Fruit fly (Drosophila melanogaster): ENCODE data around the gene CG31988.

dm6 chr2L:21189273-21189781 is 13.3 kb downstream of the CG31988 start:
- TF ChIP-seq Sin3A (optimal IDR thresholded peaks at IDR 0.05) (no peak), insv (optimal IDR thresholded peaks at IDR 0.05) (no peak), psq (optimal IDR thresholded peaks at IDR 0.05) (no peak), ttk (optimal IDR thresholded peaks at IDR 0.05) (no peak), Myc (optimal IDR thresholded peaks at IDR 0.05) (no peak), h (optimal IDR thresholded peaks at IDR 0.05) (no peak)
